Fruit fly (Drosophila melanogaster) whole organism, wandering third instar larva: Measurements from ENCODE around the gene Ilp8.

Source experiments
- Abd-B ChIP-seq: fragments of >200 bp; optimal IDR thresholded peaks from 2 replicates; lab custom pipeline; 2017; ENCODE audit warnings: missing biosample characterization, missing genetic modification characterization
- CG32264 ChIP-seq: fragments of 200-800 bp; sonication (Bioruptor generic); optimal IDR thresholded peaks from 2 replicates; lab custom pipeline; 2016; ENCODE audit warnings: missing biosample characterization, missing genetic modification characterization
- CG9705 ChIP-seq: fragments of 200-800 bp; sonication (Bioruptor generic); optimal IDR thresholded peaks from 2 replicates; lab custom pipeline; 2018; ENCODE audit warnings: missing biosample characterization, mild to moderate bottlenecking, missing genetic modification characterization
- CrebA ChIP-seq: fragments of 200-800 bp; sonication (Bioruptor generic); optimal IDR thresholded peaks from 2 replicates; lab custom pipeline; 2016; ENCODE audit warnings: missing biosample characterization, mild to moderate bottlenecking, missing genetic modification characterization, borderline replicate concordance
- Dfd ChIP-seq: fragments of >200 bp; optimal IDR thresholded peaks from 2 replicates; lab custom pipeline; 2017; ENCODE audit warnings: missing biosample characterization, missing genetic modification characterization
- Dif ChIP-seq: fragments of 200-275, 200-300 bp; sonication (Bioruptor generic); optimal IDR thresholded peaks from 2 replicates; lab custom pipeline; 2018; ENCODE audit warnings: missing biosample characterization, missing genetic modification characterization; ENCODE audit not compliant: partially characterized antibody
- GATAd ChIP-seq: sonication (Bioruptor generic); optimal IDR thresholded peaks from 2 replicates; lab custom pipeline; 2016; ENCODE audit warnings: missing biosample characterization, missing genetic modification characterization
- HLH106 ChIP-seq: fragments of 200-800 bp; optimal IDR thresholded peaks from 3 replicates; lab custom pipeline; 2019; ENCODE audit warnings: missing biosample characterization, mild to moderate bottlenecking, missing genetic modification characterization, moderate library complexity
- Hnf4 ChIP-seq: fragments of 200-800 bp; sonication (Bioruptor generic); optimal IDR thresholded peaks from 2 replicates; lab custom pipeline; 2016; ENCODE audit warnings: missing biosample characterization, mild to moderate bottlenecking, missing genetic modification characterization
- Hr78 ChIP-seq: fragments of >200 bp; optimal IDR thresholded peaks from 2 replicates; lab custom pipeline; 2017; ENCODE audit warnings: missing biosample characterization, missing genetic modification characterization
- Hr83 ChIP-seq: fragments of 200-300 bp; sonication (Bioruptor generic); optimal IDR thresholded peaks from 2 replicates; lab custom pipeline; 2016; ENCODE audit warnings: missing biosample characterization, mild to moderate bottlenecking, missing genetic modification characterization, moderate library complexity; ENCODE audit not compliant: poor library complexity, severe bottlenecking
- Jra ChIP-seq: sonication (Bioruptor generic); optimal IDR thresholded peaks from 2 replicates; lab custom pipeline; 2016; ENCODE audit warnings: missing biosample characterization, missing genetic modification characterization
- Mio ChIP-seq: sonication (Bioruptor generic); optimal IDR thresholded peaks from 2 replicates; lab custom pipeline; 2016; ENCODE audit warnings: missing biosample characterization, missing genetic modification characterization
- Myc ChIP-seq: fragments of >200 bp; optimal IDR thresholded peaks from 2 replicates; lab custom pipeline; 2017
- N ChIP-seq: fragments of >200 bp; optimal IDR thresholded peaks from 2 replicates; lab custom pipeline; 2018; ENCODE audit warnings: missing biosample characterization, missing external identifiers, missing genetic modification characterization
- OdsH ChIP-seq: fragments of 200-800 bp; sonication (Bioruptor generic); optimal IDR thresholded peaks from 2 replicates; lab custom pipeline; 2016; ENCODE audit warnings: missing biosample characterization, mild to moderate bottlenecking, missing genetic modification characterization
- Rel ChIP-seq, 2 experiments: fragments of 200-800 bp; sonication (Bioruptor generic) in 1 of 2; optimal IDR thresholded peaks; 2 replicates in 1 of 2; 3 replicates in 1 of 2; lab custom pipeline; 2016 to 2019; ENCODE audit warnings: mild to moderate bottlenecking in 2 of 2, missing biosample characterization in 2 of 2, missing genetic modification characterization in 2 of 2, moderate library complexity in 1 of 2
- Sp1 ChIP-seq: fragments of 200-800 bp; sonication (Bioruptor generic); optimal IDR thresholded peaks from 3 replicates; lab custom pipeline; 2019; ENCODE audit warnings: missing biosample characterization, mild to moderate bottlenecking, missing genetic modification characterization, moderate library complexity
- Vsx2 ChIP-seq: fragments of 200-300, 225-300 bp; sonication (Bioruptor generic); optimal IDR thresholded peaks from 2 replicates; lab custom pipeline; 2018; ENCODE audit warnings: missing biosample characterization, missing genetic modification characterization; ENCODE audit not compliant: partially characterized antibody
- br ChIP-seq: fragments of 200-800 bp; sonication (Bioruptor generic); optimal IDR thresholded peaks from 2 replicates; lab custom pipeline; 2016; ENCODE audit warnings: missing biosample characterization, missing genetic modification characterization
- brk ChIP-seq: fragments of 200-800 bp; sonication (Bioruptor generic); optimal IDR thresholded peaks from 2 replicates; lab custom pipeline; 2016; ENCODE audit warnings: missing biosample characterization, mild to moderate bottlenecking, missing genetic modification characterization
- dl ChIP-seq, 2 experiments: fragments of 175-275, 200-275 bp in 1 of 2; fragments of 200-275 bp in 1 of 2; sonication (Bioruptor generic); optimal IDR thresholded peaks; lab custom pipeline; 2018; ENCODE audit warnings: mild to moderate bottlenecking in 2 of 2, missing biosample characterization in 2 of 2, missing genetic modification characterization in 2 of 2, moderate library complexity in 2 of 2; ENCODE audit not compliant: partially characterized antibody in 2 of 2, insufficient read depth in 1 of 2
- dmrt93B ChIP-seq: fragments of 200-800 bp; sonication (Bioruptor generic); optimal IDR thresholded peaks from 2 replicates; lab custom pipeline; 2018; ENCODE audit warnings: missing biosample characterization, mild to moderate bottlenecking, missing genetic modification characterization
- dsf ChIP-seq: sonication (Bioruptor generic); optimal IDR thresholded peaks from 2 replicates; lab custom pipeline; 2016; ENCODE audit warnings: missing biosample characterization, missing genetic modification characterization, borderline replicate concordance
- ey ChIP-seq: fragments of 200-800 bp; sonication (Bioruptor generic); optimal IDR thresholded peaks from 2 replicates; lab custom pipeline; 2016; ENCODE audit warnings: missing biosample characterization, missing genetic modification characterization
- foxo ChIP-seq, 2 experiments: fragments of 200-800 bp; sonication (Bioruptor generic); optimal IDR thresholded peaks; 2 replicates in 1 of 2; 3 replicates in 1 of 2; lab custom pipeline; 2016 to 2017; ENCODE audit warnings: missing biosample characterization in 2 of 2, missing genetic modification characterization in 2 of 2
- fru ChIP-seq: fragments of 200-800 bp; sonication (Bioruptor generic); optimal IDR thresholded peaks from 3 replicates; lab custom pipeline; 2016; ENCODE audit warnings: missing biosample characterization, mild to moderate bottlenecking, missing genetic modification characterization
- h ChIP-seq: fragments of 200-800 bp; sonication (Bioruptor generic); optimal IDR thresholded peaks from 3 replicates; lab custom pipeline; 2016; ENCODE audit warnings: missing biosample characterization, mild to moderate bottlenecking, missing genetic modification characterization
- jim ChIP-seq: fragments of 175-275, 200-325 bp; sonication (Bioruptor generic); optimal IDR thresholded peaks from 2 replicates; lab custom pipeline; 2016; ENCODE audit warnings: missing biosample characterization, mild to moderate bottlenecking, missing genetic modification characterization
- lola ChIP-seq: fragments of >200 bp; optimal IDR thresholded peaks from 2 replicates; lab custom pipeline; 2017; ENCODE audit warnings: missing biosample characterization, missing genetic modification characterization
- pan ChIP-seq: fragments of >200 bp; optimal IDR thresholded peaks from 2 replicates; lab custom pipeline; 2017
- psq ChIP-seq: fragments of 200-800 bp; sonication (Bioruptor generic); optimal IDR thresholded peaks from 3 replicates; lab custom pipeline; 2017; ENCODE audit warnings: missing biosample characterization, mild to moderate bottlenecking, missing genetic modification characterization, moderate library complexity
- rgr ChIP-seq: fragments of 200-800 bp; sonication (Bioruptor generic); optimal IDR thresholded peaks from 3 replicates; lab custom pipeline; 2016; ENCODE audit warnings: missing biosample characterization, mild to moderate bottlenecking, missing genetic modification characterization
- sage ChIP-seq: fragments of 200-800 bp; sonication (Bioruptor generic); optimal IDR thresholded peaks from 2 replicates; lab custom pipeline; 2016; ENCODE audit warnings: missing biosample characterization, mild to moderate bottlenecking, missing genetic modification characterization
- sv ChIP-seq: fragments of 200-800 bp; sonication (Bioruptor generic); optimal IDR thresholded peaks from 3 replicates; lab custom pipeline; 2016; ENCODE audit warnings: missing biosample characterization, missing genetic modification characterization
- tai ChIP-seq: sonication (Bioruptor generic); optimal IDR thresholded peaks from 2 replicates; lab custom pipeline; 2016; ENCODE audit warnings: missing biosample characterization, missing genetic modification characterization
- usp ChIP-seq: fragments of >200 bp; optimal IDR thresholded peaks from 2 replicates; lab custom pipeline; 2017; ENCODE audit warnings: missing biosample characterization, missing genetic modification characterization
- woc ChIP-seq: sonication (Bioruptor generic); optimal IDR thresholded peaks from 2 replicates; lab custom pipeline; 2016; ENCODE audit warnings: missing biosample characterization, mild to moderate bottlenecking, missing genetic modification characterization

Gene Ilp8

dm6 chr3L:17003251-17004171, 28.4 kb downstream of the Ilp8 start:
- peak; percentile 51 for TF ChIP-seq rgr
- TF ChIP-seq dl (GFP tag; optimal IDR thresholded peaks at IDR 0.05; lab: Kevin White, UChicago; ENCODE audit: insufficient read depth in 1 of 2, partially characterized antibody in 2 of 2) = no peak
- no peak for TF ChIP-seq tai (GFP tag; lab: Kevin White, UChicago)
- TF ChIP-seq Hr78 (GFP tag; lab: Kevin White, UChicago) = no peak
- no peak for TF ChIP-seq woc
- TF ChIP-seq CrebA (GFP tag; lab: Kevin White, UChicago) = no peak
- TF ChIP-seq Jra (GFP tag; lab: Kevin White, UChicago) = no peak
- TF ChIP-seq Mio (GFP tag; lab: Kevin White, UChicago) = no peak
- no peak for TF ChIP-seq Dfd (GFP tag; lab: Kevin White, UChicago)
- peak; percentile 41 for TF ChIP-seq OdsH
- TF ChIP-seq Abd-B = no peak
- TF ChIP-seq CG32264 (GFP tag; lab: Kevin White, UChicago) = no peak
- no peak for TF ChIP-seq psq (GFP tag; lab: Kevin White, UChicago)
- TF ChIP-seq HLH106 (tag; lab: Kevin White, UChicago) = peak; percentile 20
- TF ChIP-seq brk (GFP tag; lab: Kevin White, UChicago) = no peak
- TF ChIP-seq pan (lab: Kevin White, UChicago) = no peak
- TF ChIP-seq GATAd (GFP tag; lab: Kevin White, UChicago) = no peak
- TF ChIP-seq sage (GFP tag; lab: Kevin White, UChicago) = no peak
- peak; percentile 8 for TF ChIP-seq Hr83 (GFP tag; lab: Kevin White, UChicago)
- no peak for TF ChIP-seq dsf (GFP tag; lab: Kevin White, UChicago)
- TF ChIP-seq foxo (GFP tag; optimal IDR thresholded peaks at IDR 0.05; lab: Kevin White, UChicago) = peak in 1 of 2 experiments; percentile 27
- TF ChIP-seq usp (GFP tag; lab: Kevin White, UChicago) = no peak
- no peak for TF ChIP-seq sv (GFP tag; lab: Kevin White, UChicago)
- TF ChIP-seq ey (GFP tag; lab: Kevin White, UChicago) = no peak
- TF ChIP-seq jim (GFP tag; lab: Kevin White, UChicago) = no peak
- peak; percentile 37 for TF ChIP-seq h
- TF ChIP-seq CG9705 (GFP tag; lab: Kevin White, UChicago) = no peak
- TF ChIP-seq lola (GFP tag; lab: Kevin White, UChicago) = no peak
- no peak for TF ChIP-seq br
- no peak for TF ChIP-seq N (GFP tag; lab: Kevin White, UChicago)
- peak; percentile 12 for TF ChIP-seq Vsx2 (GFP tag; lab: Kevin White, UChicago)
- no peak for TF ChIP-seq Myc (lab: Kevin White, UChicago)
- peak; percentile 21 for TF ChIP-seq Sp1
- TF ChIP-seq Rel (GFP tag; optimal IDR thresholded peaks at IDR 0.05; lab: Kevin White, UChicago) = no peak
- TF ChIP-seq Rel (tag; optimal IDR thresholded peaks at IDR 0.05; lab: Kevin White, UChicago) = peak; percentile 77
- TF ChIP-seq Hnf4 (GFP tag; lab: Kevin White, UChicago) = peak; percentile 22
- no peak for TF ChIP-seq dmrt93B (GFP tag; lab: Kevin White, UChicago)
- TF ChIP-seq Dif (GFP tag; lab: Kevin White, UChicago) = no peak
- no peak for TF ChIP-seq fru (GFP tag; lab: Kevin White, UChicago)
